Worm (Caenorhabditis elegans) whole organism, L4 larva: ENCODE data around the gene Y15E3A.3.

ENCODE experiments used
- D1046.2 ChIP-seq: fragments of 200-800 bp; sonication (Bioruptor generic); IDR thresholded peaks from 2 replicates; pipeline ENCODE4 v1.3.6; 2022; ENCODE audit warnings: missing genetic modification characterization, missing compliant biosample characterization
- F10B5.3 ChIP-seq: sonication (generic microtip); optimal IDR thresholded peaks from 2 replicates; lab custom pipeline; 2016; ENCODE audit warnings: mild to moderate bottlenecking, missing genetic modification characterization, missing compliant biosample characterization
- F26F4.8 ChIP-seq: fragments of 200-800 bp; sonication (Bioruptor generic); conservative IDR thresholded peaks from 2 replicates; pipeline ENCODE4 v1.3.6; 2022; ENCODE audit warnings: missing genetic modification characterization, missing compliant biosample characterization
- F49E8.2 ChIP-seq: sonication (generic microtip); optimal IDR thresholded peaks from 2 replicates; lab custom pipeline; 2016; ENCODE audit warnings: missing compliant biosample characterization, mild to moderate bottlenecking, missing genetic modification characterization, borderline replicate concordance
- R02D3.7 ChIP-seq: fragments of 150-350 bp; sonication (generic microtip); optimal IDR thresholded peaks from 3 replicates; lab custom pipeline; 2014; ENCODE audit warnings: missing biosample characterization, missing genetic modification characterization
- T26A8.4 ChIP-seq: fragments of 200-800 bp; sonication (Bioruptor generic); IDR thresholded peaks from 2 replicates; pipeline ENCODE4 v1.3.6; 2022; ENCODE audit warnings: missing genetic modification characterization, missing compliant biosample characterization
- Y75B8A.6 ChIP-seq: fragments of 200-800 bp; sonication (Bioruptor generic); IDR thresholded peaks from 2 replicates; pipeline ENCODE4 v1.3.6; 2022; ENCODE audit warnings: missing genetic modification reagents, missing genetic modification characterization, missing compliant biosample characterization
- ZK546.5 ChIP-seq, 2 experiments: sonication (generic microtip); optimal IDR thresholded peaks; 2 replicates each; lab custom pipeline; 2017; ENCODE audit warnings: missing biosample characterization in 2 of 2, missing genetic modification characterization in 2 of 2
- aha-1 ChIP-seq: fragments of 150-350 bp; peaks from one replicate; lab custom pipeline; 2014; ENCODE audit warnings: missing biosample characterization, missing genetic modification characterization
- aly-2 ChIP-seq: sonication (generic microtip); optimal IDR thresholded peaks from 2 replicates; lab custom pipeline; 2018; ENCODE audit warnings: missing biosample characterization, missing genetic modification characterization
- ama-1 ChIP-seq: fragments of 150-350 bp; optimal IDR thresholded peaks from 2 replicates; lab custom pipeline; 2014; ENCODE audit warnings: inconsistent platforms, mixed read lengths
- arid-1 ChIP-seq: fragments of 200-800 bp; sonication (Bioruptor generic); conservative IDR thresholded peaks from 2 replicates; pipeline ENCODE4 v1.3.6; 2022; ENCODE audit warnings: missing genetic modification reagents, missing genetic modification characterization, missing compliant biosample characterization
- attf-4 ChIP-seq: sonication (generic microtip); optimal IDR thresholded peaks from 3 replicates; lab custom pipeline; 2017; ENCODE audit warnings: missing biosample characterization, missing genetic modification characterization
- ceh-20 ChIP-seq: fragments of 200-800 bp; sonication (Bioruptor generic); IDR thresholded peaks from 2 replicates; pipeline ENCODE4 v1.3.6; 2022; ENCODE audit warnings: missing genetic modification reagents, missing genetic modification characterization, missing compliant biosample characterization
- ceh-32 ChIP-seq: sonication (generic microtip); optimal IDR thresholded peaks from 2 replicates; lab custom pipeline; 2016; ENCODE audit warnings: mild to moderate bottlenecking, missing genetic modification characterization, missing compliant biosample characterization; ENCODE audit not compliant: poor library complexity
- ceh-44 ChIP-seq: fragments of 200-800 bp; sonication (Bioruptor generic); IDR thresholded peaks from 2 replicates; pipeline ENCODE4 v1.3.6; 2022; ENCODE audit warnings: missing genetic modification reagents, missing genetic modification characterization, missing compliant biosample characterization
- ceh-62 ChIP-seq: sonication (generic microtip); optimal IDR thresholded peaks from 2 replicates; lab custom pipeline; 2017; ENCODE audit warnings: missing biosample characterization, missing genetic modification characterization
- ces-1 ChIP-seq: fragments of 150-350 bp; sonication (generic microtip); optimal IDR thresholded peaks from 4 replicates; lab custom pipeline; 2014; ENCODE audit warnings: missing biosample characterization, missing genetic modification reagents, missing genetic modification characterization
- daf-12 ChIP-seq: fragments of 150-350 bp; optimal IDR thresholded peaks from 2 replicates; lab custom pipeline; 2014; ENCODE audit warnings: missing biosample characterization, missing genetic modification reagents, missing genetic modification characterization
- daf-16 ChIP-seq, 3 experiments: sonication (generic microtip); optimal IDR thresholded peaks; 2 replicates each; lab custom pipeline; 2016 to 2017; ENCODE audit warnings: missing genetic modification characterization in 3 of 3, missing genetic modification reagents in 3 of 3, mild to moderate bottlenecking in 2 of 3, missing compliant biosample characterization in 2 of 3, missing biosample characterization in 1 of 3, moderate library complexity in 1 of 3
- daf-8 ChIP-seq: fragments of 200-800 bp; sonication (Bioruptor generic); IDR thresholded peaks from 2 replicates; pipeline ENCODE4 v1.3.6; 2022; ENCODE audit warnings: missing genetic modification characterization, missing compliant biosample characterization
- dmd-8 ChIP-seq: fragments of 200-800 bp; sonication (Bioruptor generic); IDR thresholded peaks from 2 replicates; pipeline ENCODE4 v1.3.6; 2022; ENCODE audit warnings: missing genetic modification characterization, missing compliant biosample characterization
- dve-1 ChIP-seq: sonication (generic microtip); optimal IDR thresholded peaks from 2 replicates; lab custom pipeline; 2017; ENCODE audit warnings: antibody characterized with exemption, mild to moderate bottlenecking, missing genetic modification characterization, missing compliant biosample characterization; ENCODE audit not compliant: insufficient read depth
- egl-27 ChIP-seq: sonication (generic microtip); optimal IDR thresholded peaks from 3 replicates; lab custom pipeline; 2017; ENCODE audit warnings: missing biosample characterization, missing genetic modification reagents, missing genetic modification characterization
- egl-43 ChIP-seq: fragments of 200-800 bp; sonication (Bioruptor generic); IDR thresholded peaks from 2 replicates; pipeline ENCODE4 v1.3.6; 2022; ENCODE audit warnings: missing genetic modification reagents, missing genetic modification characterization, missing compliant biosample characterization
- fkh-10 ChIP-seq: fragments of 150-350 bp; optimal IDR thresholded peaks from 2 replicates; lab custom pipeline; 2014; ENCODE audit warnings: missing biosample characterization, missing genetic modification reagents, missing genetic modification characterization
- fos-1 ChIP-seq: fragments of 150-350 bp; optimal IDR thresholded peaks from 2 replicates; lab custom pipeline; 2014; ENCODE audit warnings: missing biosample characterization, missing genetic modification characterization
- hif-1 ChIP-seq, 2 experiments: sonication (generic microtip); optimal IDR thresholded peaks; 2 replicates each; lab custom pipeline; 2016 to 2017; ENCODE audit warnings: missing compliant biosample characterization in 2 of 2, missing genetic modification characterization in 2 of 2, missing genetic modification reagents in 2 of 2, missing genotype in 2 of 2, mild to moderate bottlenecking in 1 of 2
- hlh-11 ChIP-seq: fragments of 200-800 bp; sonication (Bioruptor generic); optimal IDR thresholded peaks from 2 replicates; lab custom pipeline; 2018; ENCODE audit warnings: mild to moderate bottlenecking, missing genetic modification characterization, missing compliant biosample characterization
- hmg-1.1 ChIP-seq: fragments of 200-800 bp; sonication (Bioruptor generic); IDR thresholded peaks from 2 replicates; pipeline ENCODE4 v1.3.6; 2022; ENCODE audit warnings: missing genetic modification reagents, missing genetic modification characterization, missing compliant biosample characterization
- lim-7 ChIP-seq: fragments of 200-800 bp; sonication (Bioruptor generic); IDR thresholded peaks from 2 replicates; pipeline ENCODE4 v1.3.6; 2022; ENCODE audit warnings: missing genetic modification characterization, missing compliant biosample characterization
- lin-29 ChIP-seq: fragments of 200-800 bp; sonication (Bioruptor generic); IDR thresholded peaks from 2 replicates; pipeline ENCODE4 v1.3.6; 2022; ENCODE audit warnings: missing genetic modification reagents, missing genetic modification characterization, missing compliant biosample characterization
- madf-5 ChIP-seq, 2 experiments: fragments of 200-800 bp; sonication (Bioruptor generic); IDR thresholded peaks; 2 replicates each; pipeline ENCODE4 v1.3.6; 2022; ENCODE audit warnings: missing compliant biosample characterization in 2 of 2, missing genetic modification characterization in 2 of 2
- mdl-1 ChIP-seq, 2 experiments: fragments of 150-350 bp in 1 of 2; sonication (generic microtip) in 1 of 2; optimal IDR thresholded peaks; 2 replicates each; lab custom pipeline; 2014 to 2017; ENCODE audit warnings: missing biosample characterization in 2 of 2, missing genetic modification characterization in 2 of 2
- mdt-29 ChIP-seq: fragments of 200-800 bp; sonication (Bioruptor generic); IDR thresholded peaks from 2 replicates; pipeline ENCODE4 v1.3.6; 2022; ENCODE audit warnings: missing genetic modification reagents, missing genetic modification characterization, missing compliant biosample characterization
- mep-1 ChIP-seq: fragments of 150-350 bp; sonication (generic microtip); optimal IDR thresholded peaks from 3 replicates; lab custom pipeline; 2014; ENCODE audit warnings: missing biosample characterization, missing genetic modification characterization
- nhr-11 ChIP-seq: fragments of 150-350 bp; optimal IDR thresholded peaks from 2 replicates; lab custom pipeline; 2014; ENCODE audit warnings: missing biosample characterization, missing genetic modification characterization
- nhr-111 ChIP-seq: fragments of 200-800 bp; sonication (Bioruptor generic); optimal IDR thresholded peaks from 2 replicates; lab custom pipeline; 2018; ENCODE audit warnings: mild to moderate bottlenecking, missing genetic modification characterization, missing compliant biosample characterization
- nhr-237 ChIP-seq: sonication (generic microtip); optimal IDR thresholded peaks from 2 replicates; lab custom pipeline; 2017; ENCODE audit warnings: missing biosample characterization, missing genetic modification characterization
- nhr-25 ChIP-seq: sonication (generic microtip); optimal IDR thresholded peaks from 2 replicates; lab custom pipeline; 2017; ENCODE audit warnings: missing genetic modification characterization, mild to moderate bottlenecking, missing compliant biosample characterization, antibody characterized with exemption, moderate library complexity, borderline replicate concordance; ENCODE audit not compliant: insufficient read depth
- nhr-28 ChIP-seq: fragments of 150-350 bp; optimal IDR thresholded peaks from 2 replicates; lab custom pipeline; 2014; ENCODE audit warnings: missing biosample characterization, missing genetic modification characterization
- nhr-42 ChIP-seq: fragments of 200-800 bp; sonication (Bioruptor generic); IDR thresholded peaks from 2 replicates; pipeline ENCODE4 v1.3.6; 2022; ENCODE audit warnings: missing genetic modification characterization, missing compliant biosample characterization
- nhr-6 ChIP-seq: fragments of 150-350 bp; optimal IDR thresholded peaks from 2 replicates; lab custom pipeline; 2014; ENCODE audit warnings: missing biosample characterization, missing genetic modification characterization
- pha-4 ChIP-seq, 2 experiments: fragments of 150-350 bp in 1 of 2; fragments of 200-800 bp in 1 of 2; sonication (Bioruptor generic) in 1 of 2; IDR thresholded peaks in 1 of 2; optimal IDR thresholded peaks in 1 of 2; 2 replicates each; pipeline versions ENCODE4 v1.3.6 to Lab custom; 2014 to 2022; ENCODE audit warnings: missing genetic modification characterization in 2 of 2, missing genetic modification reagents in 2 of 2, missing biosample characterization in 1 of 2, missing compliant biosample characterization in 1 of 2
- pqm-1 ChIP-seq: sonication (generic microtip); optimal IDR thresholded peaks from 2 replicates; lab custom pipeline; 2017; ENCODE audit warnings: missing biosample characterization, missing genetic modification characterization
- sdz-12 ChIP-seq: fragments of 200-800 bp; sonication (Bioruptor generic); optimal IDR thresholded peaks from 2 replicates; lab custom pipeline; 2018; ENCODE audit warnings: mild to moderate bottlenecking, missing genetic modification characterization, missing compliant biosample characterization
- snpc-4 ChIP-seq: fragments of 150-350 bp; optimal IDR thresholded peaks from 2 replicates; lab custom pipeline; 2014; ENCODE audit warnings: missing biosample characterization, missing genetic modification characterization
- spr-1 ChIP-seq: sonication (generic microtip); optimal IDR thresholded peaks from 2 replicates; lab custom pipeline; 2016; ENCODE audit warnings: mild to moderate bottlenecking, missing genetic modification characterization, missing compliant biosample characterization
- unc-39 ChIP-seq: sonication (generic microtip); optimal IDR thresholded peaks from 2 replicates; lab custom pipeline; 2017; ENCODE audit warnings: missing biosample characterization, missing genetic modification characterization
- zfp-2 ChIP-seq: sonication (generic microtip); optimal IDR thresholded peaks from 2 replicates; lab custom pipeline; 2016; ENCODE audit warnings: mild to moderate bottlenecking, missing genetic modification characterization, missing compliant biosample characterization

Y15E3A.3 gene

ce11 chrX:15297396-15297827 lies 28.2 kb downstream of the Y15E3A.3 start (continued):
- TF ChIP-seq ceh-44 = no peak
- peak in 1 of 2 experiments; percentile 68; a peak in 1 of 4 replicates for TF ChIP-seq madf-5 (GFP tag; IDR thresholded peaks at IDR 0.05; lab: Robert Waterston, UW)
- no peak for TF ChIP-seq R02D3.7 (tag; lab: Kevin White, UChicago)
- no peak for TF ChIP-seq ama-1
- no peak for TF ChIP-seq daf-12
- no peak for TF ChIP-seq fkh-10 (GFP tag; lab: Kevin White, UChicago)
- TF ChIP-seq unc-39 (tag; lab: Kevin White, UChicago) = no peak
- peak; percentile 73; the same call in 1 of the 2 replicates for TF ChIP-seq D1046.2 (GFP tag; lab: Robert Waterston, UW)
- TF ChIP-seq pha-4 (GFP tag; IDR thresholded peaks at IDR 0.05; lab: Robert Waterston, UW) = peak; percentile 81
- TF ChIP-seq pha-4 (tag; optimal IDR thresholded peaks at IDR 0.05; lab: Kevin White, UChicago) = no peak
- TF ChIP-seq zfp-2 (tag; lab: Kevin White, UChicago) = peak; percentile 48
- no peak for TF ChIP-seq T26A8.4 (GFP tag; lab: Robert Waterston, UW)
- TF ChIP-seq aha-1 = peak; percentile 64
- peak; percentile 41 for TF ChIP-seq nhr-25
- TF ChIP-seq attf-4 (tag; lab: Kevin White, UChicago) = no peak
- TF ChIP-seq F49E8.2 = peak; percentile 80
- TF ChIP-seq Y75B8A.6 = no peak
- TF ChIP-seq snpc-4 (tag; lab: Kevin White, UChicago) = no peak
- no peak for TF ChIP-seq lin-29 (GFP tag; lab: Robert Waterston, UW)
- TF ChIP-seq egl-27 (tag; lab: Kevin White, UChicago) = no peak
- TF ChIP-seq fos-1 (tag; lab: Kevin White, UChicago) = no peak
- peak in 1 of 2 experiments; percentile 11 for TF ChIP-seq hif-1 (tag; optimal IDR thresholded peaks at IDR 0.05; lab: Kevin White, UChicago)
- TF ChIP-seq nhr-42 (GFP tag; lab: Robert Waterston, UW) = no peak
- no peak for TF ChIP-seq aly-2
- TF ChIP-seq ces-1 = no peak
- no peak for TF ChIP-seq pqm-1 (tag; lab: Kevin White, UChicago)
- TF ChIP-seq daf-16 (GFP tag; optimal IDR thresholded peaks at IDR 0.05; lab: Kevin White, UChicago) = peak; percentile 55 to 88
- peak; percentile 66 for TF ChIP-seq daf-16 (tag; optimal IDR thresholded peaks at IDR 0.05; lab: Kevin White, UChicago)
- TF ChIP-seq dve-1 (tag; lab: Kevin White, UChicago) = peak; percentile 83
- peak; percentile 84 for TF ChIP-seq arid-1 (GFP tag; lab: Robert Waterston, UW)
- peak; percentile 78 for TF ChIP-seq dmd-8 (GFP tag; lab: Robert Waterston, UW)
- TF ChIP-seq nhr-6 (tag; lab: Kevin White, UChicago) = no peak
- TF ChIP-seq nhr-111 = no peak
- TF ChIP-seq lim-7 (GFP tag; lab: Robert Waterston, UW) = peak; percentile 95
- no peak for TF ChIP-seq nhr-28 (tag; lab: Kevin White, UChicago)
- TF ChIP-seq sdz-12 (GFP tag; lab: Kevin White, UChicago) = peak; percentile 38
- peak; percentile 51; the same call in 1 of the 2 replicates for TF ChIP-seq mdt-29 (GFP tag; lab: Robert Waterston, UW)
- no peak for TF ChIP-seq nhr-11
- TF ChIP-seq ceh-20 = peak; percentile 53; the same call in 1 of the 2 replicates
- peak; percentile 65 for TF ChIP-seq spr-1 (tag; lab: Kevin White, UChicago)
- TF ChIP-seq egl-43 (GFP tag; lab: Robert Waterston, UW) = no peak; the same call in 1 of the 2 replicates
- TF ChIP-seq F10B5.3 (tag; lab: Kevin White, UChicago) = peak; percentile 49
- no peak for TF ChIP-seq hlh-11 (tag; lab: Kevin White, UChicago)
- TF ChIP-seq hmg-1.1 (GFP tag; lab: Robert Waterston, UW) = 0 out of 2 replicates have a peak, but pooled peaks have one; percentile 49
- no peak for TF ChIP-seq ceh-32 (tag; lab: Kevin White, UChicago)
- no peak for TF ChIP-seq mdl-1 (tag; optimal IDR thresholded peaks at IDR 0.05; lab: Kevin White, UChicago)
- peak; percentile 33 for TF ChIP-seq mep-1
- no peak for TF ChIP-seq daf-8 (GFP tag; lab: Robert Waterston, UW)
- TF ChIP-seq ZK546.5 (tag; optimal IDR thresholded peaks at IDR 0.05; lab: Kevin White, UChicago) = no peak
- no peak for TF ChIP-seq ceh-62
- TF ChIP-seq nhr-237 (tag; lab: Kevin White, UChicago) = no peak
- peak; percentile 65; the same call in 1 of the 2 replicates for TF ChIP-seq F26F4.8
